Worm (Caenorhabditis elegans): ENCODE results near the gene srh-240.

srh-240 gene

ce11 chrV:2899867-2900266 lies 34.9 kb downstream of the srh-240 start, which contains the start of gene str-46:
Gene str-46 (minus strand): TSS chrV:2899967.
- TF ChIP-seq ceh-20 (GFP tag; IDR thresholded peaks at IDR 0.05), result no peak
- TF ChIP-seq hlh-11 (tag; optimal IDR thresholded peaks at IDR 0.05), result no peak
- TF ChIP-seq ceh-44 (GFP tag; IDR thresholded peaks at IDR 0.05), result no peak
- no peak for TF ChIP-seq fos-1 (tag; optimal IDR thresholded peaks at IDR 0.05)
- TF ChIP-seq nhr-10 (tag; optimal IDR thresholded peaks at IDR 0.05), result no peak
- no peak for TF ChIP-seq lsy-2 (tag; optimal IDR thresholded peaks at IDR 0.05)
- TF ChIP-seq mxl-3 (GFP tag; optimal IDR thresholded peaks at IDR 0.05), result no peak
- no peak for TF ChIP-seq snpc-4 (tag; optimal IDR thresholded peaks at IDR 0.05)
- no peak for TF ChIP-seq mxl-2 (GFP tag; conservative IDR thresholded peaks at IDR 0.05)
- no peak for TF ChIP-seq dmd-6 (GFP tag; IDR thresholded peaks at IDR 0.05)
- TF ChIP-seq nhr-77 (tag; optimal IDR thresholded peaks at IDR 0.05), result no peak
- TF ChIP-seq vab-7 (GFP tag; IDR thresholded peaks at IDR 0.05), result no peak
- TF ChIP-seq ama-1 (optimal IDR thresholded peaks at IDR 0.05), result no peak
- no peak for TF ChIP-seq nhr-11 (tag; optimal IDR thresholded peaks at IDR 0.05)
- TF ChIP-seq dpl-1 (GFP tag; optimal IDR thresholded peaks at IDR 0.05), result no peak
- no peak for TF ChIP-seq ceh-28 (tag; optimal IDR thresholded peaks at IDR 0.05)
- TF ChIP-seq egl-43 (GFP tag; IDR thresholded peaks at IDR 0.05), result no peak
- TF ChIP-seq nhr-102 (tag; optimal IDR thresholded peaks at IDR 0.05), result no peak
- no peak for TF ChIP-seq madf-5 (GFP tag; IDR thresholded peaks at IDR 0.05)
- TF ChIP-seq attf-4 (tag; optimal IDR thresholded peaks at IDR 0.05), result no peak

ce11 chrV:2903227-2903626 lies 38.2 kb downstream of the srh-240 start, which contains the start of gene C31B8.7:
Gene C31B8.7 (minus strand): TSS chrV:2903327.
- TF ChIP-seq nhr-48 (tag; optimal IDR thresholded peaks at IDR 0.05), result no peak

ce11 chrV:2909525-2909924 lies 44.5 kb downstream of the srh-240 start, which contains the start of gene zmp-3:
Gene zmp-3 (minus strand): TSS chrV:2909625.
- TF ChIP-seq nhr-102 (tag; optimal IDR thresholded peaks at IDR 0.05) (no peak), nhr-28 (tag; optimal IDR thresholded peaks at IDR 0.05) (peak; percentile 28)

- TF ChIP-seq mep-1 (tag; optimal IDR thresholded peaks at IDR 0.05) (no peak), ceh-32 (tag; optimal IDR thresholded peaks at IDR 0.05; ENCODE audit: poor library complexity) (no peak), F44E2.7 (GFP tag; IDR thresholded peaks at IDR 0.05) (no peak), duxl-1 (tag; optimal IDR thresholded peaks at IDR 0.05; ENCODE audit: poor library complexity) (no peak), aha-1 (tag) (peak; percentile 79), hlh-11 (tag; optimal IDR thresholded peaks at IDR 0.05) (no peak), Y105C5A.15 (GFP tag; IDR thresholded peaks at IDR 0.05) (no peak), php-3 (GFP tag; IDR thresholded peaks at IDR 0.05) (no peak)
Observed at ce11 chrV:2912901-2913300, 47.9 kb downstream of the srh-240 start, which contains the start of gene C31B8.9. Gene C31B8.9 (minus strand): TSS chrV:2913001.

DNA sequence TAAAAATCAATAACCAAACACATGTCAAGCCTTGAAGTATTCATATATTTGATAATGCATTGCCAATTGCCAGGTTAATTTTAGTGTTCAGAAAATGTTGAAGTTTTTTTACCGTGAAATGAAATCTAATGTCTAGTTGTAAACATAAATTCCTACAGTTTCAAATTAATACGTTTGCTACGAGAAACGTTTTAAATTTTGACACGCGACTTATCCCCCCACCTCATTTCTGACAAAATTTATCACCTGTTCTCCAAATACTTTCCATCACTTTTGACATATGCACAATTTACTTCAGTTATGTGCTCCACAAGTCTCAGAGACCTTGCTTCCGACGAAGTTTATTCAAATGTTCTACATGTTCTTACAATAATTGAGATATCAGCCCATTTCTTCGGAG lies 48.9 kb downstream of the srh-240 start, which contains the start of gene srh-146:
srh-146 (plus strand) TSS at position 301 of the 400 bp plus-strand sequence.
- no peak for TF ChIP-seq daf-19 (GFP tag; conservative IDR thresholded peaks at IDR 0.05)
- no peak for TF ChIP-seq mxl-3 (GFP tag; optimal IDR thresholded peaks at IDR 0.05)
- TF ChIP-seq ztf-11 (tag; optimal IDR thresholded peaks at IDR 0.05), result no peak
- no peak for TF ChIP-seq dpl-1 (GFP tag; optimal IDR thresholded peaks at IDR 0.05)
- no peak for TF ChIP-seq madf-5 (GFP tag; IDR thresholded peaks at IDR 0.05)
- no peak for TF ChIP-seq aha-1 (tag)
- TF ChIP-seq lin-39 (tag; optimal IDR thresholded peaks at IDR 0.05), result no peak
- TF ChIP-seq zfp-3 (GFP tag; conservative IDR thresholded peaks at IDR 0.05), result no peak
- no peak for TF ChIP-seq nhr-76 (tag; optimal IDR thresholded peaks at IDR 0.05)
- no peak for TF ChIP-seq T26A8.4 (GFP tag; IDR thresholded peaks at IDR 0.05)
- TF ChIP-seq vab-7 (GFP tag; IDR thresholded peaks at IDR 0.05), result no peak
- no peak for TF ChIP-seq nhr-237 (tag; optimal IDR thresholded peaks at IDR 0.05)
- TF ChIP-seq nhr-25 (tag; optimal IDR thresholded peaks at IDR 0.05; ENCODE audit: borderline replicate concordance, insufficient read depth), result no peak
- TF ChIP-seq daf-12 (tag; optimal IDR thresholded peaks at IDR 0.05), result no peak
- TF ChIP-seq dmd-9 (GFP tag; IDR thresholded peaks at IDR 0.05), result no peak
- TF ChIP-seq zip-2 (tag; optimal IDR thresholded peaks at IDR 0.05), result no peak
- no peak for TF ChIP-seq mdt-29 (GFP tag; IDR thresholded peaks at IDR 0.05)
- no peak for TF ChIP-seq dmd-6 (GFP tag; IDR thresholded peaks at IDR 0.05)

Measured in whole organism, L4 larva.